Fruit fly (Drosophila melanogaster) whole organism, embryonic: ENCODE results near the gene wg.

Experiments used
- ATbp ChIP-seq: fragments of 200-800 bp; sonication (Bioruptor generic); optimal IDR thresholded peaks from 2 replicates; lab custom pipeline; 2017; ENCODE audit warnings: missing biosample characterization, mild to moderate bottlenecking, missing genetic modification characterization, missing genetic modification reagents
- Atf6 ChIP-seq: fragments of 200-800 bp; sonication (Bioruptor generic); IDR thresholded peaks from 2 replicates; pipeline ENCODE4 v1.3.6; 2022; ENCODE audit warnings: missing biosample characterization, missing genetic modification characterization
- CG10209 ChIP-seq: fragments of 200-800 bp; sonication (Bioruptor generic); optimal IDR thresholded peaks from 3 replicates; lab custom pipeline; 2017; ENCODE audit warnings: missing biosample characterization, mild to moderate bottlenecking, missing genetic modification characterization, missing genetic modification reagents
- CG10321 ChIP-seq: fragments of 200-800 bp; sonication (Bioruptor generic); IDR thresholded peaks from 2 replicates; pipeline ENCODE4 v1.3.6; 2022; ENCODE audit warnings: missing biosample characterization, missing genetic modification characterization
- CG11504 ChIP-seq: fragments of 200-800 bp; sonication (Bioruptor generic); optimal IDR thresholded peaks from 3 replicates; lab custom pipeline; 2019; ENCODE audit warnings: missing biosample characterization, mild to moderate bottlenecking, missing genetic modification characterization, moderate library complexity
- CG12391 ChIP-seq: fragments of 200-800 bp; sonication (Bioruptor generic); optimal IDR thresholded peaks from 3 replicates; lab custom pipeline; 2018; ENCODE audit warnings: missing biosample characterization, mild to moderate bottlenecking, missing genetic modification characterization, moderate library complexity
- CG1603 ChIP-seq: fragments of 200-800 bp; sonication (Bioruptor generic); optimal IDR thresholded peaks from 2 replicates; lab custom pipeline; 2019; ENCODE audit warnings: missing biosample characterization, mild to moderate bottlenecking, missing genetic modification characterization, moderate library complexity
- CG16815 ChIP-seq: fragments of 200-800 bp; sonication (Bioruptor generic); optimal IDR thresholded peaks from 3 replicates; lab custom pipeline; 2017; ENCODE audit warnings: missing biosample characterization, mild to moderate bottlenecking, missing genetic modification characterization
- CG17186 ChIP-seq: fragments of 200-800 bp; sonication (Bioruptor generic); optimal IDR thresholded peaks from 3 replicates; lab custom pipeline; 2017; ENCODE audit warnings: missing biosample characterization, missing genetic modification reagents, missing genetic modification characterization
- CG17802 ChIP-seq: fragments of 200-800 bp; sonication (Bioruptor generic); optimal IDR thresholded peaks from 2 replicates; lab custom pipeline; 2018; ENCODE audit warnings: missing biosample characterization, mild to moderate bottlenecking, missing genetic modification characterization, moderate library complexity
- CG30020 ChIP-seq: fragments of 200-800 bp; optimal IDR thresholded peaks from 2 replicates; lab custom pipeline; 2019; ENCODE audit warnings: missing biosample characterization, mild to moderate bottlenecking, missing genetic modification characterization, moderate library complexity
- CG3726 ChIP-seq: fragments of 200-800 bp; sonication (Bioruptor generic); IDR thresholded peaks from 3 replicates; pipeline ENCODE4, ENCODE4 v1.3.6; 2022; ENCODE audit warnings: missing biosample characterization, missing genetic modification characterization
- CG3847 ChIP-seq: fragments of 200-800 bp; sonication (Bioruptor generic); IDR thresholded peaks from 2 replicates; pipeline ENCODE4 v1.3.6; 2022; ENCODE audit warnings: missing biosample characterization, missing genetic modification characterization
- CG4282 ChIP-seq: fragments of 200-800 bp; sonication (Bioruptor generic); optimal IDR thresholded peaks from 2 replicates; lab custom pipeline; 2016; ENCODE audit warnings: missing biosample characterization, missing genetic modification characterization
- CG4424 ChIP-seq: fragments of 200-800 bp; sonication (Bioruptor generic); optimal IDR thresholded peaks from 3 replicates; lab custom pipeline; 2016; ENCODE audit warnings: missing biosample characterization, missing genetic modification characterization
- CG6765 ChIP-seq: fragments of 200-800 bp; sonication (Bioruptor generic); optimal IDR thresholded peaks from 3 replicates; lab custom pipeline; 2017; ENCODE audit warnings: missing biosample characterization, mild to moderate bottlenecking, missing genetic modification characterization
- CG7271 ChIP-seq: fragments of 200-800 bp; sonication (Bioruptor generic); optimal IDR thresholded peaks from 2 replicates; lab custom pipeline; 2018; ENCODE audit warnings: missing biosample characterization, mild to moderate bottlenecking, missing genetic modification characterization, moderate library complexity
- D19B ChIP-seq: fragments of 200-800 bp; sonication (Bioruptor generic); optimal IDR thresholded peaks from 2 replicates; lab custom pipeline; 2017; ENCODE audit warnings: missing biosample characterization, mild to moderate bottlenecking, missing genetic modification characterization
- Dad ChIP-seq: fragments of 200-800 bp; sonication (Bioruptor generic); optimal IDR thresholded peaks from 3 replicates; lab custom pipeline; 2016; ENCODE audit warnings: missing biosample characterization, missing genetic modification characterization
- Deaf1 ChIP-seq: fragments of 200-800 bp; optimal IDR thresholded peaks from 3 replicates; lab custom pipeline; 2019; ENCODE audit warnings: missing biosample characterization, mild to moderate bottlenecking, missing genetic modification characterization, moderate library complexity
- Dek ChIP-seq: fragments of 200-800 bp; sonication (Bioruptor generic); optimal IDR thresholded peaks from 3 replicates; lab custom pipeline; 2019; ENCODE audit warnings: missing biosample characterization, mild to moderate bottlenecking, missing genetic modification characterization, moderate library complexity
- Dfd ChIP-seq, 2 experiments: fragments of >200 bp; optimal IDR thresholded peaks; 2 replicates each; lab custom pipeline; 2017; ENCODE audit warnings: missing biosample characterization in 2 of 2, missing genetic modification characterization in 2 of 2
- Doc2 ChIP-seq: fragments of 200-800 bp; sonication (Bioruptor generic); IDR thresholded peaks from 2 replicates; pipeline ENCODE4 v1.3.6; 2022; ENCODE audit warnings: missing biosample characterization, missing genetic modification characterization
- Eip74EF ChIP-seq, 2 experiments: fragments of 200-800 bp in 1 of 2; fragments of >200 bp in 1 of 2; sonication (Bioruptor generic) in 1 of 2; optimal IDR thresholded peaks; 2 replicates each; lab custom pipeline; 2017 to 2019; ENCODE audit warnings: missing biosample characterization in 2 of 2, missing genetic modification characterization in 2 of 2, mild to moderate bottlenecking in 1 of 2, moderate library complexity in 1 of 2
- HmgZ ChIP-seq: fragments of 200-800 bp; sonication (Bioruptor generic); optimal IDR thresholded peaks from 2 replicates; lab custom pipeline; 2018; ENCODE audit warnings: missing biosample characterization, mild to moderate bottlenecking, missing genetic modification characterization
- Hmx ChIP-seq: fragments of 200-800 bp; sonication (Bioruptor generic); optimal IDR thresholded peaks from 2 replicates; lab custom pipeline; 2016; ENCODE audit warnings: missing biosample characterization, missing genetic modification characterization
- Hr51 ChIP-seq, 2 experiments: fragments of 200-800 bp; sonication (Bioruptor generic); optimal IDR thresholded peaks; 2 replicates in 1 of 2; 3 replicates in 1 of 2; lab custom pipeline; 2016 to 2018; ENCODE audit warnings: missing biosample characterization in 2 of 2, missing genetic modification characterization in 2 of 2, mild to moderate bottlenecking in 1 of 2, moderate library complexity in 1 of 2
- Hsf ChIP-seq: fragments of 200-800 bp; sonication (Bioruptor generic); optimal IDR thresholded peaks from 3 replicates; lab custom pipeline; 2016; ENCODE audit warnings: missing biosample characterization, missing genetic modification characterization
- Jarid2 ChIP-seq: fragments of 200-800 bp; sonication (Bioruptor generic); optimal IDR thresholded peaks from 3 replicates; lab custom pipeline; 2017; ENCODE audit warnings: mild to moderate bottlenecking, missing biosample characterization, missing genetic modification reagents, missing genetic modification characterization
- Lhr ChIP-seq: fragments of 200-800 bp; sonication (Bioruptor generic); optimal IDR thresholded peaks from 3 replicates; lab custom pipeline; 2017; ENCODE audit warnings: mild to moderate bottlenecking, missing biosample characterization, missing genetic modification reagents, missing genetic modification characterization
- Lpt ChIP-seq: fragments of >200 bp; optimal IDR thresholded peaks from 2 replicates; lab custom pipeline; 2018; ENCODE audit warnings: missing biosample characterization, missing genetic modification characterization
- Oaz ChIP-seq: fragments of 200-800 bp; sonication (Bioruptor generic); IDR thresholded peaks from 2 replicates; pipeline ENCODE4 v1.3.6; 2022; ENCODE audit warnings: missing biosample characterization, missing genetic modification characterization
- Ptx1 ChIP-seq: fragments of 200-800 bp; sonication (Bioruptor generic); IDR thresholded peaks from 2 replicates; pipeline ENCODE4 v1.3.6; 2022; ENCODE audit warnings: missing biosample characterization, missing genetic modification characterization
- Sox100B ChIP-seq: fragments of 200-800 bp; sonication (Bioruptor generic); optimal IDR thresholded peaks from 3 replicates; lab custom pipeline; 2018; ENCODE audit warnings: missing biosample characterization, mild to moderate bottlenecking, missing genetic modification characterization
- az2 ChIP-seq: fragments of 200-800 bp; sonication (Bioruptor generic); optimal IDR thresholded peaks from 3 replicates; lab custom pipeline; 2016; ENCODE audit warnings: missing biosample characterization, missing genetic modification characterization
- cg ChIP-seq: fragments of 200-800 bp; sonication (Bioruptor generic); optimal IDR thresholded peaks from 3 replicates; lab custom pipeline; 2019; ENCODE audit warnings: missing biosample characterization, mild to moderate bottlenecking, missing genetic modification characterization, moderate library complexity
- croc ChIP-seq: fragments of 200-800 bp; sonication (Bioruptor generic); conservative IDR thresholded peaks from 3 replicates; pipeline ENCODE4 v1.3.6; 2022; ENCODE audit warnings: missing biosample characterization, missing genetic modification characterization
- fd96Cb ChIP-seq: fragments of 200-800 bp; sonication (Bioruptor generic); optimal IDR thresholded peaks from 2 replicates; lab custom pipeline; 2018; ENCODE audit warnings: missing biosample characterization, mild to moderate bottlenecking, missing genetic modification characterization, moderate library complexity
- org-1 ChIP-seq: fragments of 200-800 bp; sonication (Bioruptor generic); optimal IDR thresholded peaks from 2 replicates; lab custom pipeline; 2017; ENCODE audit warnings: missing biosample characterization, missing genetic modification characterization
- otp ChIP-seq: fragments of 200-800 bp; sonication (Bioruptor generic); IDR thresholded peaks from 3 replicates; pipeline ENCODE4, ENCODE4 v1.3.6; 2022; ENCODE audit warnings: missing biosample characterization, missing genetic modification characterization
- pan ChIP-seq, 4 experiments: fragments of >200 bp in 3 of 4; fragments of 200-800 bp in 1 of 4; sonication (Bioruptor generic) in 1 of 4; optimal IDR thresholded peaks in 3 of 4; IDR thresholded peaks in 1 of 4; 2 replicates each; pipeline versions ENCODE4 v1.3.6 to Lab custom; 2017 to 2022; ENCODE audit warnings: missing biosample characterization in 2 of 4, missing genetic modification characterization in 2 of 4, mixed read lengths in 1 of 4
- peb ChIP-seq: fragments of 200-800 bp; sonication (Bioruptor generic); IDR thresholded peaks from 2 replicates; pipeline ENCODE4 v1.3.6; 2022; ENCODE audit warnings: missing biosample characterization, missing genetic modification characterization
- pnt ChIP-seq: fragments of 200-800 bp; sonication (Bioruptor generic); optimal IDR thresholded peaks from 3 replicates; lab custom pipeline; 2016; ENCODE audit warnings: missing biosample characterization, missing genetic modification characterization
- prd ChIP-seq, 3 experiments: fragments of >200 bp in 2 of 3; fragments of 200-800 bp in 1 of 3; sonication (Bioruptor generic) in 1 of 3; optimal IDR thresholded peaks in 2 of 3; IDR thresholded peaks in 1 of 3; 2 replicates in 2 of 3; 3 replicates in 1 of 3; pipeline versions ENCODE4 v1.3.6 to Lab custom; 2017 to 2022; ENCODE audit warnings: missing biosample characterization in 1 of 3, missing genetic modification characterization in 1 of 3
- repo ChIP-seq: fragments of 200-800 bp; sonication (Bioruptor generic); optimal IDR thresholded peaks from 2 replicates; lab custom pipeline; 2016; ENCODE audit warnings: missing biosample characterization, missing genetic modification characterization
- ttk ChIP-seq: fragments of 200-800 bp; sonication (Bioruptor generic); IDR thresholded peaks from 2 replicates; pipeline ENCODE4 v2.1.2; 2022; ENCODE audit warnings: missing biosample characterization, missing genetic modification characterization
- vvl ChIP-seq: fragments of 200-800 bp; sonication (Bioruptor generic); IDR thresholded peaks from 2 replicates; pipeline ENCODE4 v1.3.6; 2022; ENCODE audit warnings: missing biosample characterization, missing genetic modification characterization
- zfh1 ChIP-seq: fragments of 200-800 bp; sonication (Bioruptor generic); IDR thresholded peaks from 3 replicates; pipeline ENCODE4 v1.3.6; 2022; ENCODE audit warnings: missing biosample characterization, missing genetic modification characterization

Gene wg

DNA sequence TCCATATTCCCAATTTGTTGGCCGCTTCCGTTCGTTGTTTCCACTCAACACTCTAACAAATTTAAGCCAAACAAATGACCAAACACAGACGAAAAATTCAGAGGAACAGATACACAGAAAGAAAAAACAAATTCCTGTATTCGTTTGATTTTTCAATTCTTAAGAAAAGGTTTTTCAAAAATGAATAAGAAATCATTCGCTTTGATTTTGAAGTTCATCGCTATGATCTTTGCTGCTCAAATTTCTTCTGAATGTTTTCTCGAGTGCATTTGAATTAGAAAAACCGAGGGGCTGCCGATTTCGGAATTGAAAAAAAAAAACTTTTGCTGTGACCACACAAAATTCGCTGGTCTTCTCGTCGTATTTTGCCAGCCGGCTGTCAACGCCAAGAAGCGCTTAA lies 41.0 kb upstream of the wg start (continued):
- no peak for TF ChIP-seq ttk (GFP tag; lab: Robert Waterston, UW)
- no peak for TF ChIP-seq CG4282
- no peak for TF ChIP-seq cg (GFP tag; lab: Kevin White, UChicago)
- TF ChIP-seq CG17802 (tag; lab: Kevin White, UChicago), result no peak
- TF ChIP-seq CG10321 (GFP tag; lab: Robert Waterston, UW), result no peak
- TF ChIP-seq CG30020 (tag; lab: Kevin White, UChicago), result no peak
- no peak for TF ChIP-seq CG17186
- TF ChIP-seq Jarid2 (GFP tag; lab: Kevin White, UChicago), result no peak
- TF ChIP-seq org-1 (GFP tag; lab: Kevin White, UChicago), result no peak

DNA sequence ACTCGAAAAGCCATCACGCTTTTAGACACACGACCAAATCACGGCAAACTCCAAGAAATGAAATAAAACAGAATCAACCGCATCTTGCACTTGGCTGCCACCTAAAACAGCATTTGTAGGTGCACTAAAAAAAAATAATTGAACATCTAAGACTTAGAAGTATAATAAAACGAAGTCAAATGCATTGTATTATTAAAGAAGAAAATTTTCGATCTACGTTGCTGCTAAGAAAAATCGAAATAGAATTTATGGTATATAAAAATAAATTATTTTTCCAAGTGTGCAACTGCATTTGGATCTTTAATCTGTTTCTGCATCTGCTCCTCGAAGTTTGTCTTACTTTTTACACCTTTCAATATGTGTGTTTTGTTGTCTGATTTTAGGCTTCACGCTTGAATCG lies 36.7 kb upstream of the wg start:
- TF ChIP-seq Deaf1 (tag; lab: Kevin White, UChicago) (peak; percentile 4), HmgZ (no peak), repo (GFP tag; lab: Kevin White, UChicago) (no peak), fd96Cb (tag; lab: Kevin White, UChicago) (peak; percentile 68), Dad (no peak), CG3847 (GFP tag; lab: Robert Waterston, UW) (no peak), Oaz (no peak), Hmx (no peak), Atf6 (GFP tag; lab: Robert Waterston, UW) (no peak), CG4424 (GFP tag; lab: Kevin White, UChicago) (peak; percentile 54), Doc2 (no peak), Ptx1 (GFP tag; lab: Robert Waterston, UW) (0 out of 2 replicates have a peak, but pooled peaks have one; percentile 12), prd (optimal IDR thresholded peaks at IDR 0.05; lab: Kevin White, UChicago) (no peak), prd (GFP tag; IDR thresholded peaks at IDR 0.05; lab: Robert Waterston, UW) (peak; percentile 68), Dfd (GFP tag; optimal IDR thresholded peaks at IDR 0.05; lab: Kevin White, UChicago) (no peak), CG3726 (0 out of 3 replicates have a peak, but pooled peaks have one; percentile 38), Hr51 (GFP tag; optimal IDR thresholded peaks at IDR 0.05; lab: Kevin White, UChicago) (peak in 1 of 2 experiments; percentile 25), Lpt (no peak), Dek (no peak), CG16815 (GFP tag; lab: Kevin White, UChicago) (peak; percentile 54), D19B (GFP tag; lab: Kevin White, UChicago) (no peak), az2 (GFP tag; lab: Kevin White, UChicago) (peak; percentile 54), vvl (GFP tag; lab: Robert Waterston, UW) (peak; percentile 78), CG1603 (peak; percentile 52), CG11504 (tag; lab: Kevin White, UChicago) (peak; percentile 58), Lhr (peak; percentile 6), pan (optimal IDR thresholded peaks at IDR 0.05; lab: Kevin White, UChicago) (no peak), pan (GFP tag; optimal IDR thresholded peaks at IDR 0.05 in 1 of 2, IDR thresholded peaks at IDR 0.05 in 1 of 2) (peak in 1 of 2 experiments; percentile 7), ATbp (GFP tag; lab: Kevin White, UChicago) (peak; percentile 18), CG6765 (GFP tag; lab: Kevin White, UChicago) (no peak), pnt (GFP tag; lab: Kevin White, UChicago) (peak; percentile 10), peb (GFP tag; lab: Robert Waterston, UW) (no peak), CG12391 (peak; percentile 72), CG7271 (tag; lab: Kevin White, UChicago) (peak; percentile 17), Hsf (GFP tag; lab: Kevin White, UChicago) (peak; percentile 42), Eip74EF (GFP tag; optimal IDR thresholded peaks at IDR 0.05; lab: Kevin White, UChicago) (peak in 1 of 2 experiments; percentile 24), croc (GFP tag; lab: Robert Waterston, UW) (peak; percentile 49; the same call in 2 of the 3 replicates), Sox100B (peak; percentile 35), otp (0 out of 3 replicates have a peak, but pooled peaks have one; percentile 13), zfh1 (GFP tag; lab: Robert Waterston, UW) (peak; percentile 82), CG10209 (GFP tag; lab: Kevin White, UChicago) (peak; percentile 26)
